Fruit fly (Drosophila melanogaster): ENCODE data around the gene spag4.

Gene spag4

dm6 chr2L:11611672-11612071 lies at the start of gene spag4:
TSS of gene spag4 (minus strand) at chr2L:11611772.
- TF ChIP-seq dl (GFP tag; optimal IDR thresholded peaks at IDR 0.05; ENCODE audit: insufficient read depth in 1 of 2, partially characterized antibody in 2 of 2) (no peak), Dfd (GFP tag; optimal IDR thresholded peaks at IDR 0.05) (no peak), dsf (GFP tag; optimal IDR thresholded peaks at IDR 0.05; ENCODE audit: borderline replicate concordance) (no peak), Myc (optimal IDR thresholded peaks at IDR 0.05) (no peak), Sp1 (GFP tag; optimal IDR thresholded peaks at IDR 0.05) (no peak), sv (GFP tag; optimal IDR thresholded peaks at IDR 0.05) (no peak), h (GFP tag; optimal IDR thresholded peaks at IDR 0.05) (no peak), Rel (GFP tag; optimal IDR thresholded peaks at IDR 0.05) (no peak), Rel (tag; optimal IDR thresholded peaks at IDR 0.05) (no peak), N (GFP tag; optimal IDR thresholded peaks at IDR 0.05) (no peak), sage (GFP tag; optimal IDR thresholded peaks at IDR 0.05) (no peak), Vsx2 (GFP tag; optimal IDR thresholded peaks at IDR 0.05; ENCODE audit: partially characterized antibody) (no peak), Mio (GFP tag; optimal IDR thresholded peaks at IDR 0.05) (no peak), Abd-B (GFP tag; optimal IDR thresholded peaks at IDR 0.05) (no peak), CrebA (GFP tag; optimal IDR thresholded peaks at IDR 0.05; ENCODE audit: borderline replicate concordance) (no peak), Hr83 (GFP tag; optimal IDR thresholded peaks at IDR 0.05; ENCODE audit: poor library complexity, severe bottlenecking) (no peak), brk (GFP tag; optimal IDR thresholded peaks at IDR 0.05) (no peak)

- TF ChIP-seq tai (GFP tag; optimal IDR thresholded peaks at IDR 0.05) (no peak), fru (GFP tag; optimal IDR thresholded peaks at IDR 0.05) (no peak), CG32264 (GFP tag; optimal IDR thresholded peaks at IDR 0.05) (no peak), Jra (GFP tag; optimal IDR thresholded peaks at IDR 0.05) (no peak)
These were observed 45.5 kb upstream of the spag4 start, which contains the start of gene CG43167 for dm6 chr2L:11657110-11657509. TSS of gene CG43167 (plus strand) at chr2L:11657410.

dm6 chr2L:11651910-11652498 lies 40.4 kb upstream of the spag4 start, which contains the start of the genes CG12307 and CG4983:
TSS of gene CG12307 (minus strand) at chr2L:11652010.
TSS of gene CG4983 (plus strand) at chr2L:11652448.
- TF ChIP-seq CrebA (GFP tag; optimal IDR thresholded peaks at IDR 0.05; ENCODE audit: borderline replicate concordance) (no peak), CG9705 (GFP tag; optimal IDR thresholded peaks at IDR 0.05) (no peak), Myc (optimal IDR thresholded peaks at IDR 0.05) (no peak), Vsx2 (GFP tag; optimal IDR thresholded peaks at IDR 0.05; ENCODE audit: partially characterized antibody) (no peak), psq (GFP tag; optimal IDR thresholded peaks at IDR 0.05) (no peak), OdsH (GFP tag; optimal IDR thresholded peaks at IDR 0.05) (no peak), Hr83 (GFP tag; optimal IDR thresholded peaks at IDR 0.05; ENCODE audit: poor library complexity, severe bottlenecking) (no peak), Hnf4 (GFP tag; optimal IDR thresholded peaks at IDR 0.05) (no peak), br (GFP tag; optimal IDR thresholded peaks at IDR 0.05) (no peak), foxo (GFP tag; optimal IDR thresholded peaks at IDR 0.05) (no peak), rgr (GFP tag; optimal IDR thresholded peaks at IDR 0.05) (no peak)

- no peak for TF ChIP-seq dsf (GFP tag; optimal IDR thresholded peaks at IDR 0.05; ENCODE audit: borderline replicate concordance)
- no peak for TF ChIP-seq Hr83 (GFP tag; optimal IDR thresholded peaks at IDR 0.05; ENCODE audit: poor library complexity, severe bottlenecking)
- no peak for TF ChIP-seq Dfd (GFP tag; optimal IDR thresholded peaks at IDR 0.05)
- TF ChIP-seq Jra (GFP tag; optimal IDR thresholded peaks at IDR 0.05) = no peak
- TF ChIP-seq jim (GFP tag; optimal IDR thresholded peaks at IDR 0.05) = no peak
- TF ChIP-seq Dif (GFP tag; optimal IDR thresholded peaks at IDR 0.05; ENCODE audit: partially characterized antibody) = no peak
- TF ChIP-seq Rel (GFP tag; optimal IDR thresholded peaks at IDR 0.05) = no peak
- TF ChIP-seq Rel (tag; optimal IDR thresholded peaks at IDR 0.05) = no peak
- no peak for TF ChIP-seq sage (GFP tag; optimal IDR thresholded peaks at IDR 0.05)
- TF ChIP-seq Hr78 (GFP tag; optimal IDR thresholded peaks at IDR 0.05) = no peak
- no peak for TF ChIP-seq psq (GFP tag; optimal IDR thresholded peaks at IDR 0.05)
- TF ChIP-seq sv (GFP tag; optimal IDR thresholded peaks at IDR 0.05) = no peak
- TF ChIP-seq h (GFP tag; optimal IDR thresholded peaks at IDR 0.05) = no peak
- no peak for TF ChIP-seq Mio (GFP tag; optimal IDR thresholded peaks at IDR 0.05)
- no peak for TF ChIP-seq lola (GFP tag; optimal IDR thresholded peaks at IDR 0.05)
- TF ChIP-seq ey (GFP tag; optimal IDR thresholded peaks at IDR 0.05) = no peak
- TF ChIP-seq fru (GFP tag; optimal IDR thresholded peaks at IDR 0.05) = no peak
- no peak for TF ChIP-seq Hnf4 (GFP tag; optimal IDR thresholded peaks at IDR 0.05)
- TF ChIP-seq br (GFP tag; optimal IDR thresholded peaks at IDR 0.05) = no peak
- no peak for TF ChIP-seq GATAd (GFP tag; optimal IDR thresholded peaks at IDR 0.05)
- TF ChIP-seq N (GFP tag; optimal IDR thresholded peaks at IDR 0.05) = no peak
These were observed 37.2 kb upstream of the spag4 start, which contains the start of gene CG6614 for dm6 chr2L:11648739-11649138. TSS of gene CG6614 (minus strand) at chr2L:11648839.
